Fruit fly (Drosophila melanogaster): ENCODE measurements around the gene CG11898.

Gene CG11898

dm6 chr3R:29211702-29212101 is 46.3 kb downstream of the CG11898 start (continued):
- no peak for TF ChIP-seq salr (GFP tag; optimal IDR thresholded peaks at IDR 0.05)
- no peak for TF ChIP-seq topi (GFP tag; optimal IDR thresholded peaks at IDR 0.05)
- TF ChIP-seq CG6792 (GFP tag; optimal IDR thresholded peaks at IDR 0.05) = no peak
- TF ChIP-seq svp (GFP tag) = peak; percentile 21
- TF ChIP-seq fd85E (GFP tag; optimal IDR thresholded peaks at IDR 0.05) = no peak
- no peak for TF ChIP-seq CG6808 (GFP tag; optimal IDR thresholded peaks at IDR 0.05)
- TF ChIP-seq Smox (GFP tag; optimal IDR thresholded peaks at IDR 0.05) = no peak
- TF ChIP-seq CG11902 (GFP tag; optimal IDR thresholded peaks at IDR 0.05) = no peak
- TF ChIP-seq CG8632 (GFP tag; optimal IDR thresholded peaks at IDR 0.05) = no peak
- TF ChIP-seq Blimp-1 (GFP tag; optimal IDR thresholded peaks at IDR 0.05) = no peak
- TF ChIP-seq Lpt (GFP tag; optimal IDR thresholded peaks at IDR 0.05) = peak; percentile 37
- TF ChIP-seq Met (GFP tag; optimal IDR thresholded peaks at IDR 0.05) = no peak
- TF ChIP-seq fd59A (GFP tag; optimal IDR thresholded peaks at IDR 0.05) = no peak
- TF ChIP-seq Ets21C (GFP tag; optimal IDR thresholded peaks at IDR 0.05) = no peak
- TF ChIP-seq Sox15 (GFP tag; optimal IDR thresholded peaks at IDR 0.05) = no peak
- no peak for TF ChIP-seq CG4318 (GFP tag; optimal IDR thresholded peaks at IDR 0.05)
- no peak for TF ChIP-seq dac (GFP tag; optimal IDR thresholded peaks at IDR 0.05)
- no peak for TF ChIP-seq spab (GFP tag; optimal IDR thresholded peaks at IDR 0.05)
- no peak for TF ChIP-seq CG6854 (GFP tag; optimal IDR thresholded peaks at IDR 0.05)
- TF ChIP-seq pdm3 (GFP tag; optimal IDR thresholded peaks at IDR 0.05) = no peak
- TF ChIP-seq Ets96B (tag; optimal IDR thresholded peaks at IDR 0.05) = peak; percentile 12
- TF ChIP-seq ss (GFP tag; optimal IDR thresholded peaks at IDR 0.05) = no peak
- peak; percentile 47 for TF ChIP-seq Sox14 (GFP tag; optimal IDR thresholded peaks at IDR 0.05)

- TF ChIP-seq CG8319 (GFP tag; optimal IDR thresholded peaks at IDR 0.05) (no peak), Smox (GFP tag; optimal IDR thresholded peaks at IDR 0.05) (no peak), Hr38 (GFP tag; optimal IDR thresholded peaks at IDR 0.05) (no peak), CG1621 (tag; optimal IDR thresholded peaks at IDR 0.05) (no peak), Ets96B (tag; optimal IDR thresholded peaks at IDR 0.05) (no peak), topi (GFP tag; optimal IDR thresholded peaks at IDR 0.05) (no peak), achi (GFP tag; optimal IDR thresholded peaks at IDR 0.05) (no peak), CG6792 (GFP tag; optimal IDR thresholded peaks at IDR 0.05) (no peak), pdm3 (GFP tag; optimal IDR thresholded peaks at IDR 0.05) (no peak), fkh (GFP tag; optimal IDR thresholded peaks at IDR 0.05) (no peak), CG4318 (GFP tag; optimal IDR thresholded peaks at IDR 0.05) (no peak)
These were observed 47.1 kb downstream of the CG11898 start for dm6 chr3R:29212534-29212933.

dm6 chr3R:29213416-29213815 is 48.0 kb downstream of the CG11898 start:
- TF ChIP-seq CG11762 (GFP tag; optimal IDR thresholded peaks at IDR 0.05; ENCODE audit: insufficient read depth) = no peak
- TF ChIP-seq Sox14 (GFP tag; optimal IDR thresholded peaks at IDR 0.05) = no peak
- TF ChIP-seq CG8119 (GFP tag; IDR thresholded peaks at IDR 0.05) = no peak
- TF ChIP-seq Lpt (GFP tag; optimal IDR thresholded peaks at IDR 0.05) = no peak
- no peak for TF ChIP-seq CG6854 (GFP tag; optimal IDR thresholded peaks at IDR 0.05)
- TF ChIP-seq vri (GFP tag; optimal IDR thresholded peaks at IDR 0.05) = no peak
- TF ChIP-seq pdm3 (GFP tag; optimal IDR thresholded peaks at IDR 0.05) = no peak
- no peak for TF ChIP-seq svp (GFP tag)
- TF ChIP-seq topi (GFP tag; optimal IDR thresholded peaks at IDR 0.05) = no peak
- TF ChIP-seq acj6 (GFP tag; optimal IDR thresholded peaks at IDR 0.05) = no peak
- TF ChIP-seq CG3032 (tag; optimal IDR thresholded peaks at IDR 0.05) = no peak
- TF ChIP-seq CG6792 (GFP tag; optimal IDR thresholded peaks at IDR 0.05) = no peak
- no peak for TF ChIP-seq CG10631 (GFP tag; optimal IDR thresholded peaks at IDR 0.05)
- TF ChIP-seq dac (GFP tag; optimal IDR thresholded peaks at IDR 0.05) = no peak
- TF ChIP-seq Gug (GFP tag; IDR thresholded peaks at IDR 0.05) = no peak
- TF ChIP-seq CG1621 (tag; optimal IDR thresholded peaks at IDR 0.05) = no peak

dm6 chr3R:29214262-29214661 is 48.8 kb downstream of the CG11898 start:
- TF ChIP-seq CG8632 (GFP tag; optimal IDR thresholded peaks at IDR 0.05) (peak; percentile 100), Hr39 (GFP tag; optimal IDR thresholded peaks at IDR 0.05) (peak; percentile 99), Ets96B (tag; optimal IDR thresholded peaks at IDR 0.05) (peak; percentile 100), CG3919 (GFP tag; optimal IDR thresholded peaks at IDR 0.05) (peak; percentile 100), CG10669 (GFP tag; optimal IDR thresholded peaks at IDR 0.05) (peak; percentile 100), CG11294 (GFP tag; IDR thresholded peaks at IDR 0.05) (peak; percentile 99), Eip93F (GFP tag; optimal IDR thresholded peaks at IDR 0.05) (peak; percentile 99), Gug (GFP tag; IDR thresholded peaks at IDR 0.05) (peak; percentile 100), CG3032 (tag; optimal IDR thresholded peaks at IDR 0.05) (peak; percentile 100), CG1621 (tag; optimal IDR thresholded peaks at IDR 0.05) (peak; percentile 100), spab (GFP tag; optimal IDR thresholded peaks at IDR 0.05) (peak; percentile 100), CG6792 (GFP tag; optimal IDR thresholded peaks at IDR 0.05) (peak; percentile 100), cyc (GFP tag; optimal IDR thresholded peaks at IDR 0.05) (peak; percentile 100), Hr4 (GFP tag; optimal IDR thresholded peaks at IDR 0.05) (peak; percentile 100), Smox (GFP tag; optimal IDR thresholded peaks at IDR 0.05) (peak; percentile 100), topi (GFP tag; optimal IDR thresholded peaks at IDR 0.05) (peak; percentile 100), fd59A (GFP tag; optimal IDR thresholded peaks at IDR 0.05) (peak; percentile 100), Eip75B (GFP tag; optimal IDR thresholded peaks at IDR 0.05) (peak; percentile 100), Met (GFP tag; optimal IDR thresholded peaks at IDR 0.05) (peak; percentile 100), CG15336 (GFP tag; IDR thresholded peaks at IDR 0.05) (peak; percentile 100), CG8119 (GFP tag; IDR thresholded peaks at IDR 0.05) (peak; percentile 100)

Measured in whole organism, prepupa.